Worm (Caenorhabditis elegans) whole organism, mixed stage, embryonic: ENCODE measurements around the gene srx-36.

Source experiments
- blmp-1 ChIP-seq: fragments of 150-350 bp; optimal IDR thresholded peaks from 2 replicates; lab custom pipeline; 2014; ENCODE audit warnings: missing biosample characterization, missing genetic modification characterization
- ceh-39 ChIP-seq: fragments of 150-350 bp; optimal IDR thresholded peaks from 2 replicates; lab custom pipeline; 2014; ENCODE audit warnings: missing biosample characterization, missing genetic modification characterization
- ces-1 ChIP-seq: fragments of 150-350 bp; optimal IDR thresholded peaks from 2 replicates; lab custom pipeline; 2014; ENCODE audit warnings: missing biosample characterization, missing genetic modification reagents, missing genetic modification characterization
- lin-13 ChIP-seq: fragments of 150-350 bp; optimal IDR thresholded peaks from 2 replicates; lab custom pipeline; 2014; ENCODE audit warnings: missing biosample characterization, missing genetic modification characterization
- lsy-2 ChIP-seq: fragments of 150-350 bp; optimal IDR thresholded peaks from 2 replicates; lab custom pipeline; 2014; ENCODE audit warnings: missing biosample characterization, missing genetic modification characterization
- mep-1 ChIP-seq: fragments of 150-350 bp; optimal IDR thresholded peaks from 2 replicates; lab custom pipeline; 2017; ENCODE audit warnings: missing biosample characterization, missing genetic modification reagents, missing genetic modification characterization, inconsistent platforms
- nhr-237 ChIP-seq: fragments of 150-350 bp; optimal IDR thresholded peaks from 2 replicates; lab custom pipeline; 2014; ENCODE audit warnings: missing biosample characterization, missing genetic modification characterization
- nhr-28 ChIP-seq: fragments of 150-350 bp; optimal IDR thresholded peaks from 2 replicates; lab custom pipeline; 2014; ENCODE audit warnings: missing biosample characterization, missing genetic modification characterization
- nhr-76 ChIP-seq: sonication (generic microtip); optimal IDR thresholded peaks from 2 replicates; lab custom pipeline; 2017; ENCODE audit warnings: missing biosample characterization, missing genetic modification characterization
- pha-4 ChIP-seq: fragments of 150-350 bp; optimal IDR thresholded peaks from 2 replicates; lab custom pipeline; 2018; ENCODE audit warnings: missing biosample characterization, missing genetic modification reagents, missing genetic modification characterization
- unc-62 ChIP-seq: fragments of 150-350 bp; optimal IDR thresholded peaks from 2 replicates; lab custom pipeline; 2014; ENCODE audit warnings: missing biosample characterization, missing genetic modification reagents, missing genetic modification characterization
- zip-8 ChIP-seq: fragments of 150-350 bp; optimal IDR thresholded peaks from 2 replicates; lab custom pipeline; 2014; ENCODE audit warnings: missing biosample characterization, missing genetic modification characterization
- ztf-11 ChIP-seq: fragments of 150-350 bp; optimal IDR thresholded peaks from 2 replicates; lab custom pipeline; 2014; ENCODE audit warnings: missing biosample characterization, missing genetic modification characterization

DNA sequence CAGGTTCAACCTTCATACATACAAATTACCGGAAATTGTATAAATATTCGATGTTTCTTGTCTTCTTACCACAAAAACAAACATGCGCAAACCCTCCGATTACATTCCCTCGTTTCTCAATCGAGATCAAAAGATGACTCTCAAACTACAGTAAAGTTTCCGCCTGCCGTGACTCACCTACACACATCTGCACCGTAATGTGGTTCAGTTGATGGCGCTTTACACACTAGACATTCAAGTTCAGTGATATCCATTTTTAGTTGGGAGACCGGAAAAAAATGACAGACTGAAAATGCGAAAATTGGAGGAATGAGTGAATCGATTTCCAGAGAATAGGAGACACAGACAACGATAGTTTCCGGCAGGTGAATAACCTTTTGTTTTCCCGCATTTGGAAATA lies 39.6 kb downstream of the srx-36 start, which contains the start of gene nhr-286:
- TF ChIP-seq unc-62 (GFP tag; lab: Kevin White, UChicago) = no peak
- no peak for TF ChIP-seq nhr-28
- TF ChIP-seq nhr-237 (tag; lab: Kevin White, UChicago) = no peak
- no peak for TF ChIP-seq ztf-11 (tag; lab: Kevin White, UChicago)
- TF ChIP-seq mep-1 (tag; lab: Kevin White, UChicago) = no peak
- no peak for TF ChIP-seq blmp-1
- no peak for TF ChIP-seq nhr-76 (tag; lab: Kevin White, UChicago)
- no peak for TF ChIP-seq pha-4 (tag; lab: Kevin White, UChicago)
- no peak for TF ChIP-seq ces-1 (GFP tag; lab: Kevin White, UChicago)
- no peak for TF ChIP-seq zip-8 (tag; lab: Kevin White, UChicago)
- TF ChIP-seq ceh-39 (tag; lab: Kevin White, UChicago) = no peak
- TF ChIP-seq lin-13 (tag; lab: Kevin White, UChicago) = no peak
- TF ChIP-seq lsy-2 (tag; lab: Kevin White, UChicago) = no peak
